Fruit fly (Drosophila melanogaster): ENCODE data around the gene SAK.

The SAK gene

DNA sequence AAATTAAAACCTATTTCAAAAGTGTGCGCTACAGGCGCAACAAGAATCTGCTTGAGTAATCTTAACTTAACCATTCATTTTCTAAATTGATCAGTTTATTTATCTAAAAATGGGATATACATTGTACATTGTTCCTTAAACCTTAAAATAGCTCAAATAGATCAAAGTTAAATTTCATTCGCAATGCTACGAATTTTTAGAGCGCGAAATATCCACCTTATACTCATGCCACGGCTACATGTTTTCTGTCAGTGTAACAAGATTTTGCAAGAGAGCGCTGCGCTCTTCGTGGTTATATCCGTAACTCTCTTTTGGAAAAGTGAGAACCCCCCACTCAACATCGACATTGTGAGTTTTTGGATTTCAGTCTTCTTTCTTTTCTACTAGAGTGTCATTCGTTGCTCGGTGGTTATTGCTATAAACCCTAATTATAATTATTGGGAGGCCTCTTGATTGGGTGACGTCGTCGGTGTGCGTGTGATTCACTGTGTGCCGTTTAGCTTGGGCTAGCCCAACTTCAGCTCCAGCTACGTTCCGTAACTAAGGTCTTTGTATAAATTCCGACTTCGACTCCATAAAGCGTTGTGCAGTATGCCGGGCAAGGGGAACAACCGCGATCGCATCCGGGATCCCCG lies 6.1 kb downstream of the SAK start (continued):
- TF ChIP-seq CG8290 (GFP tag; optimal IDR thresholded peaks at IDR 0.05) (no peak), CG8290 (tag; optimal IDR thresholded peaks at IDR 0.05) (peak in 1 of 2 experiments; percentile 49), CG7928 (GFP tag; optimal IDR thresholded peaks at IDR 0.05) (no peak), gem (tag; optimal IDR thresholded peaks at IDR 0.05) (peak; percentile 70), Dll (GFP tag; IDR thresholded peaks at IDR 0.05; ENCODE audit: partially characterized antibody) (0 out of 4 replicates have a peak, but pooled peaks have one; percentile 18), CG42726 (GFP tag; IDR thresholded peaks at IDR 0.05; ENCODE audit: partially characterized antibody) (no peak), CG9727 (GFP tag; optimal IDR thresholded peaks at IDR 0.05) (peak; percentile 15), ac (GFP tag; optimal IDR thresholded peaks at IDR 0.05) (no peak), Sry-δ (GFP tag; optimal IDR thresholded peaks at IDR 0.05) (no peak), Rfx (GFP tag; IDR thresholded peaks at IDR 0.05) (peak; percentile 66), Camta (GFP tag; optimal IDR thresholded peaks at IDR 0.05) (peak; percentile 23), CG3281 (GFP tag; optimal IDR thresholded peaks at IDR 0.05) (peak; percentile 49), lbe (GFP tag; optimal IDR thresholded peaks at IDR 0.05) (no peak), CG1832 (GFP tag; optimal IDR thresholded peaks at IDR 0.05) (no peak), CG10543 (GFP tag; optimal IDR thresholded peaks at IDR 0.05) (no peak), CG7987 (GFP tag; optimal IDR thresholded peaks at IDR 0.05) (no peak), Drgx (GFP tag; IDR thresholded peaks at IDR 0.05) (peak; percentile 36; the same call in 1 of the 2 replicates), Atf6 (GFP tag; IDR thresholded peaks at IDR 0.05) (0 out of 2 replicates have a peak, but pooled peaks have one; percentile 18), sisA (GFP tag; IDR thresholded peaks at IDR 0.05) (no peak), Myb (GFP tag; optimal IDR thresholded peaks at IDR 0.05) (no peak), pum (GFP tag; optimal IDR thresholded peaks at IDR 0.05) (peak; percentile 8), CG3847 (GFP tag; IDR thresholded peaks at IDR 0.05) (no peak), Dek (tag; optimal IDR thresholded peaks at IDR 0.05) (no peak), Dip3 (GFP tag; optimal IDR thresholded peaks at IDR 0.05) (no peak), MBD-R2 (GFP tag; IDR thresholded peaks at IDR 0.05) (no peak), CG10462 (GFP tag; optimal IDR thresholded peaks at IDR 0.05) (peak; percentile 21), CG31365 (tag; optimal IDR thresholded peaks at IDR 0.05) (no peak), CG4282 (GFP tag; optimal IDR thresholded peaks at IDR 0.05) (no peak), twi (tag; optimal IDR thresholded peaks at IDR 0.05) (no peak), Doc3 (GFP tag; IDR thresholded peaks at IDR 0.05; ENCODE audit: partially characterized antibody) (no peak), Eip74EF (GFP tag; optimal IDR thresholded peaks at IDR 0.05) (no peak), wdn (GFP tag; IDR thresholded peaks at IDR 0.05) (no peak), tx (GFP tag; optimal IDR thresholded peaks at IDR 0.05) (no peak), CG2199 (GFP tag; IDR thresholded peaks at IDR 0.05) (no peak), CG1529 (GFP tag; optimal IDR thresholded peaks at IDR 0.05) (no peak), Awh (GFP tag; IDR thresholded peaks at IDR 0.05) (peak; percentile 44; the same call in 1 of the 2 replicates), CG15601 (tag; optimal IDR thresholded peaks at IDR 0.05) (no peak), br (optimal IDR thresholded peaks at IDR 0.05) (no peak), stwl (tag; optimal IDR thresholded peaks at IDR 0.05) (no peak), ash1 (GFP tag; optimal IDR thresholded peaks at IDR 0.05) (no peak), HLH4C (GFP tag; IDR thresholded peaks at IDR 0.05; ENCODE audit: partially characterized antibody) (no peak), Nf-YA (GFP tag; IDR thresholded peaks at IDR 0.05) (no peak), CG13123 (GFP tag; optimal IDR thresholded peaks at IDR 0.05) (no peak), Chrac-16 (GFP tag; optimal IDR thresholded peaks at IDR 0.05) (peak; percentile 14), CG2202 (tag; optimal IDR thresholded peaks at IDR 0.05) (no peak), zen2 (GFP tag; IDR thresholded peaks at IDR 0.05; ENCODE audit: partially characterized antibody) (no peak), sqz (GFP tag; optimal IDR thresholded peaks at IDR 0.05) (no peak), dm (GFP tag; optimal IDR thresholded peaks at IDR 0.05) (no peak), Ssrp (tag; optimal IDR thresholded peaks at IDR 0.05) (no peak), CG8359 (GFP tag; optimal IDR thresholded peaks at IDR 0.05; ENCODE audit: borderline replicate concordance) (peak; percentile 3), CG17912 (GFP tag; optimal IDR thresholded peaks at IDR 0.05) (no peak)

All from whole organism, embryonic.